Worm (Caenorhabditis elegans) whole organism, L4/young adult: ENCODE measurements around the gene F56C9.8.

Source experiments
- W03F9.2 ChIP-seq: fragments of 150-350 bp; optimal IDR thresholded peaks from 2 replicates; lab custom pipeline; 2014; ENCODE audit warnings: missing biosample characterization, missing genetic modification characterization
- dao-5 ChIP-seq: sonication (generic microtip); optimal IDR thresholded peaks from 2 replicates; lab custom pipeline; 2016; ENCODE audit warnings: missing genotype, missing genetic modification characterization, moderate library complexity, missing compliant biosample characterization
- him-1 ChIP-seq: sonication (generic microtip); optimal IDR thresholded peaks from 2 replicates; lab custom pipeline; 2016; ENCODE audit warnings: missing genotype, missing genetic modification reagents, missing genetic modification characterization, missing compliant biosample characterization

- TF ChIP-seq him-1 (no peak), dao-5 (tag; lab: Kevin White, UChicago) (no peak), W03F9.2 (tag; lab: Kevin White, UChicago) (no peak)
These were observed 17.6 kb downstream of the F56C9.8 start for ce11 chrIII:7301668-7302067.
